Fruit fly (Drosophila melanogaster) whole organism, prepupa: ENCODE results near the gene TTLL15.
A peak's percentile ranks its signal among the peaks of the same experiment; 100 is the strongest.

ENCODE experiments used
- CG10631 ChIP-seq: fragments of 200-800 bp; sonication (Bioruptor generic); optimal IDR thresholded peaks from 2 replicates; lab custom pipeline; 2016; ENCODE audit warnings: missing biosample characterization, missing genetic modification characterization
- CG10669 ChIP-seq: fragments of 200-800 bp; sonication (Bioruptor generic); optimal IDR thresholded peaks from 3 replicates; lab custom pipeline; 2018; ENCODE audit warnings: missing biosample characterization, mild to moderate bottlenecking, missing genetic modification characterization, moderate library complexity
- CG11294 ChIP-seq: fragments of 200-800 bp; sonication (Bioruptor generic); IDR thresholded peaks from 2 replicates; pipeline ENCODE4 v1.3.6; 2022; ENCODE audit warnings: missing biosample characterization, missing genetic modification characterization
- CG11762 ChIP-seq: fragments of 200-800 bp; sonication (Bioruptor generic); optimal IDR thresholded peaks from 3 replicates; lab custom pipeline; 2016; ENCODE audit warnings: missing biosample characterization, missing genetic modification characterization; ENCODE audit not compliant: insufficient read depth
- CG11902 ChIP-seq: fragments of 200-800 bp; sonication (Bioruptor generic); optimal IDR thresholded peaks from 3 replicates; lab custom pipeline; 2016; ENCODE audit warnings: missing biosample characterization, missing genetic modification characterization
- CG15336 ChIP-seq: fragments of 200-800 bp; sonication (Bioruptor generic); IDR thresholded peaks from 2 replicates; pipeline ENCODE4 v1.3.6; 2022; ENCODE audit warnings: missing biosample characterization, missing genetic modification characterization
- CG1621 ChIP-seq: fragments of 200-800 bp; sonication (Bioruptor generic); optimal IDR thresholded peaks from 3 replicates; lab custom pipeline; 2018; ENCODE audit warnings: missing biosample characterization, mild to moderate bottlenecking, missing genetic modification characterization
- CG16779 ChIP-seq: fragments of 200-800 bp; sonication (Bioruptor generic); optimal IDR thresholded peaks from 3 replicates; lab custom pipeline; 2017; ENCODE audit warnings: missing biosample characterization, mild to moderate bottlenecking, missing genetic modification characterization
- CG3032 ChIP-seq: fragments of 200-800 bp; optimal IDR thresholded peaks from 2 replicates; lab custom pipeline; 2019; ENCODE audit warnings: missing biosample characterization, mild to moderate bottlenecking, missing genetic modification characterization, moderate library complexity
- CG31627 ChIP-seq: fragments of 200-800 bp; sonication (Bioruptor generic); optimal IDR thresholded peaks from 3 replicates; lab custom pipeline; 2016; ENCODE audit warnings: missing biosample characterization, missing genetic modification characterization
- CG34406 ChIP-seq: fragments of 200-800 bp; sonication (Bioruptor generic); optimal IDR thresholded peaks from 3 replicates; lab custom pipeline; 2016; ENCODE audit warnings: missing biosample characterization, missing genetic modification characterization
- CG6163 ChIP-seq: fragments of 200-800 bp; sonication (Bioruptor generic); IDR thresholded peaks from 3 replicates; pipeline ENCODE4 v1.3.6; 2022; ENCODE audit warnings: missing biosample characterization, missing genetic modification characterization
- CG6276 ChIP-seq: fragments of 200-800 bp; sonication (Bioruptor generic); optimal IDR thresholded peaks from 2 replicates; lab custom pipeline; 2017; ENCODE audit warnings: missing biosample characterization, mild to moderate bottlenecking, missing genetic modification characterization
- CG6792 ChIP-seq: fragments of 200-800 bp; sonication (Bioruptor generic); optimal IDR thresholded peaks from 3 replicates; lab custom pipeline; 2016; ENCODE audit warnings: missing biosample characterization, missing genetic modification characterization
- CG6808 ChIP-seq: fragments of 200-800 bp; sonication (Bioruptor generic); optimal IDR thresholded peaks from 3 replicates; lab custom pipeline; 2017; ENCODE audit warnings: missing biosample characterization, missing genetic modification characterization, mild to moderate bottlenecking, moderate library complexity, missing genetic modification reagents
- CG7368 ChIP-seq: fragments of 200-800 bp; sonication (Bioruptor generic); optimal IDR thresholded peaks from 3 replicates; lab custom pipeline; 2016; ENCODE audit warnings: missing biosample characterization, missing genetic modification characterization
- CG8119 ChIP-seq: fragments of 200-800 bp; sonication (Bioruptor generic); IDR thresholded peaks from 3 replicates; pipeline ENCODE4 v1.3.6; 2022; ENCODE audit warnings: missing biosample characterization, missing genetic modification characterization
- CG8319 ChIP-seq: fragments of 200-800 bp; sonication (Bioruptor generic); optimal IDR thresholded peaks from 3 replicates; lab custom pipeline; 2016; ENCODE audit warnings: missing biosample characterization, missing genetic modification characterization
- CG8632 ChIP-seq: fragments of 200-800 bp; sonication (Bioruptor generic); optimal IDR thresholded peaks from 3 replicates; lab custom pipeline; 2016; ENCODE audit warnings: missing biosample characterization, missing genetic modification characterization
- CG9139 ChIP-seq: fragments of 200-800 bp; sonication (Bioruptor generic); optimal IDR thresholded peaks from 3 replicates; lab custom pipeline; 2017; ENCODE audit warnings: missing biosample characterization, mild to moderate bottlenecking, missing genetic modification characterization
- Eip75B ChIP-seq: fragments of 200-800 bp; sonication (Bioruptor generic); optimal IDR thresholded peaks from 3 replicates; lab custom pipeline; 2016; ENCODE audit warnings: missing biosample characterization, missing genetic modification characterization
- Eip78C ChIP-seq: fragments of 200-800 bp; sonication (Bioruptor generic); peaks from one replicate; lab custom pipeline; 2016; ENCODE audit warnings: missing biosample characterization, missing genetic modification characterization
- Eip93F ChIP-seq: fragments of 200-800 bp; sonication (Bioruptor generic); optimal IDR thresholded peaks from 2 replicates; lab custom pipeline; 2016; ENCODE audit warnings: missing biosample characterization, mild to moderate bottlenecking, missing genetic modification characterization
- Ets21C ChIP-seq: fragments of 200-800 bp; sonication (Bioruptor generic); optimal IDR thresholded peaks from 3 replicates; lab custom pipeline; 2016; ENCODE audit warnings: missing biosample characterization, missing genetic modification characterization
- Ets96B ChIP-seq: fragments of 200-800 bp; optimal IDR thresholded peaks from 2 replicates; lab custom pipeline; 2019; ENCODE audit warnings: missing biosample characterization, mild to moderate bottlenecking, missing genetic modification characterization, moderate library complexity
- Gug ChIP-seq: fragments of 200-800 bp; sonication (Bioruptor generic); IDR thresholded peaks from 2 replicates; pipeline ENCODE4 v1.3.6; 2022; ENCODE audit warnings: missing biosample characterization, missing genetic modification characterization
- Hr38 ChIP-seq: sonication (Bioruptor generic); optimal IDR thresholded peaks from 2 replicates; lab custom pipeline; 2016; ENCODE audit warnings: missing biosample characterization, missing genetic modification characterization
- Hr39 ChIP-seq: fragments of 200-800 bp; sonication (Bioruptor generic); optimal IDR thresholded peaks from 2 replicates; lab custom pipeline; 2016; ENCODE audit warnings: missing biosample characterization, missing genetic modification characterization
- Hr4 ChIP-seq: fragments of 200-800 bp; sonication (Bioruptor generic); optimal IDR thresholded peaks from 3 replicates; lab custom pipeline; 2016; ENCODE audit warnings: missing biosample characterization, missing genetic modification characterization
- Lpt ChIP-seq: fragments of 200-800 bp; sonication (Bioruptor generic); optimal IDR thresholded peaks from 3 replicates; lab custom pipeline; 2016; ENCODE audit warnings: missing biosample characterization, missing genetic modification characterization
- Met ChIP-seq: fragments of 200-800 bp; sonication (Bioruptor generic); optimal IDR thresholded peaks from 3 replicates; lab custom pipeline; 2016; ENCODE audit warnings: missing biosample characterization, missing genetic modification characterization
- Smox ChIP-seq: fragments of 200-800 bp; sonication (Bioruptor generic); optimal IDR thresholded peaks from 3 replicates; lab custom pipeline; 2016; ENCODE audit warnings: missing biosample characterization, missing genetic modification characterization
- Sox102F ChIP-seq: fragments of 200-800 bp; sonication (Bioruptor generic); optimal IDR thresholded peaks from 2 replicates; lab custom pipeline; 2016; ENCODE audit warnings: missing biosample characterization, mild to moderate bottlenecking, missing genetic modification characterization
- Sox14 ChIP-seq: fragments of 200-800 bp; sonication (Bioruptor generic); optimal IDR thresholded peaks from 3 replicates; lab custom pipeline; 2016; ENCODE audit warnings: missing biosample characterization, missing genetic modification characterization
- Sox15 ChIP-seq: fragments of 200-800 bp; sonication (Bioruptor generic); optimal IDR thresholded peaks from 3 replicates; lab custom pipeline; 2016; ENCODE audit warnings: missing biosample characterization, missing genetic modification characterization
- acj6 ChIP-seq: fragments of 200-800 bp; sonication (Bioruptor generic); optimal IDR thresholded peaks from 3 replicates; lab custom pipeline; 2016; ENCODE audit warnings: missing biosample characterization, missing genetic modification characterization
- cyc ChIP-seq: fragments of 200-800 bp; sonication (Bioruptor generic); optimal IDR thresholded peaks from 3 replicates; lab custom pipeline; 2016; ENCODE audit warnings: missing biosample characterization, missing genetic modification characterization
- dsx ChIP-seq: fragments of 200-800 bp; optimal IDR thresholded peaks from 3 replicates; lab custom pipeline; 2019; ENCODE audit warnings: missing biosample characterization, mild to moderate bottlenecking, missing genetic modification characterization, moderate library complexity; ENCODE audit not compliant: poor library complexity, severe bottlenecking
- fd59A ChIP-seq: fragments of 200-800 bp; sonication (Bioruptor generic); optimal IDR thresholded peaks from 2 replicates; lab custom pipeline; 2017; ENCODE audit warnings: missing biosample characterization, mild to moderate bottlenecking, missing genetic modification characterization, missing genetic modification reagents
- fd85E ChIP-seq: fragments of 200-800 bp; sonication (Bioruptor generic); optimal IDR thresholded peaks from 3 replicates; lab custom pipeline; 2016; ENCODE audit warnings: missing biosample characterization, missing genetic modification characterization
- fkh ChIP-seq: fragments of 200-800 bp; sonication (Bioruptor generic); optimal IDR thresholded peaks from 3 replicates; lab custom pipeline; 2017; ENCODE audit warnings: missing biosample characterization, mild to moderate bottlenecking, missing genetic modification characterization, moderate library complexity
- lz ChIP-seq: fragments of 200-800 bp; sonication (Bioruptor generic); optimal IDR thresholded peaks from 3 replicates; lab custom pipeline; 2016; ENCODE audit warnings: missing biosample characterization, missing genetic modification characterization
- net ChIP-seq: fragments of 200-800 bp; sonication (Bioruptor generic); optimal IDR thresholded peaks from 3 replicates; lab custom pipeline; 2016; ENCODE audit warnings: missing biosample characterization, missing genetic modification characterization
- salr ChIP-seq, 2 experiments: fragments of 200-800 bp; sonication (Bioruptor generic); optimal IDR thresholded peaks; 3 replicates each; lab custom pipeline; 2016 to 2018; ENCODE audit warnings: missing biosample characterization in 2 of 2, missing genetic modification characterization in 2 of 2, mild to moderate bottlenecking in 1 of 2
- spab ChIP-seq: fragments of 200-800 bp; sonication (Bioruptor generic); optimal IDR thresholded peaks from 2 replicates; lab custom pipeline; 2017; ENCODE audit warnings: missing biosample characterization, mild to moderate bottlenecking, missing genetic modification characterization, missing genetic modification reagents
- ss ChIP-seq, 2 experiments: fragments of 200-800 bp; sonication (Bioruptor generic); optimal IDR thresholded peaks; 2 replicates in 1 of 2; 3 replicates in 1 of 2; lab custom pipeline; 2017 to 2018; ENCODE audit warnings: mild to moderate bottlenecking in 2 of 2, missing biosample characterization in 2 of 2, missing genetic modification characterization in 2 of 2, moderate library complexity in 1 of 2
- svp ChIP-seq: fragments of 200-800 bp; sonication (Bioruptor generic); peaks from one replicate; lab custom pipeline; 2016; ENCODE audit warnings: missing biosample characterization, missing genetic modification characterization
- topi ChIP-seq: fragments of 200-800 bp; sonication (Bioruptor generic); optimal IDR thresholded peaks from 3 replicates; lab custom pipeline; 2016; ENCODE audit warnings: missing biosample characterization, missing genetic modification characterization

Gene TTLL15

DNA sequence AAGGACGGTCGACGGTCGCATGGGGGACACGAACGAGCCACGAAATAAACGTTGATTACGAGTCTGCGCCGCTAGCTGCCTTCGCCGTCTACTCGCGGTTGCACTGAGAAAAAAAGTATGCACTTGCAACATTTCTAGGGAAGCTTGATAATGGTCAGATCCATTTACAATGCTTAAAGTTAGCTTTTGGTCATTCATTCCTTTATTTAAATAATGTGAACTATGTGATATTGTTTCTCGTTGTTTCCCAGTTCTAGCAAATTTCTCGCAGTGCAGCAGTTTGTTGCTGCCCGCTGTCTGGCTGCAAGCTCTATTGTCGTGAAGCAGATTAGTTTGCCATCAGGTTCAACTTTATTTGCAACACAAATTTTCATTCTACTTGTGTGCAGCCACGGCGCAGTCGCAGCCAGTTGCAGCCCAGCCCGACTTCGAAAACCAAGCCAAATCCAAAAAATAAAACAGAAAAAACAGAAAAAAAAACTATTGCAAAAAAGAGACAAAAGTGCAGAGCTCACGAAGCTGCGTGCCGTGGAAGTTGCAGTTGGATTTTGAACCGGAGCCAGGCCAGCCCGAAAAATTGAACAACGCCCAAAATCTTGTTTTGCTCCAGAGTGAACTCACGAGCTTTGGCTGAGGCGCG lies 17.6 kb downstream of the TTLL15 start (continued):
- TF ChIP-seq CG11762 (GFP tag; lab: Kevin White, UChicago) (peak; percentile 87), Eip93F (GFP tag; lab: Kevin White, UChicago) (no peak), CG6276 (peak; percentile 91), CG6808 (GFP tag; lab: Kevin White, UChicago) (peak; percentile 93), Lpt (GFP tag; lab: Kevin White, UChicago) (peak; percentile 92), fd85E (peak; percentile 4), CG8119 (GFP tag; lab: Robert Waterston, UW) (peak; percentile 88), Met (GFP tag; lab: Kevin White, UChicago) (peak; percentile 9), CG6163 (GFP tag; lab: Robert Waterston, UW) (peak; percentile 97), CG15336 (GFP tag; lab: Robert Waterston, UW) (peak; percentile 89), Eip75B (peak; percentile 88), Sox15 (GFP tag; lab: Kevin White, UChicago) (no peak), Gug (GFP tag; lab: Robert Waterston, UW) (peak; percentile 88), Eip78C (GFP tag; lab: Kevin White, UChicago) (peak; percentile 94), CG8632 (peak; percentile 19), ss (GFP tag; optimal IDR thresholded peaks at IDR 0.05; lab: Kevin White, UChicago) (peak; percentile 83 to 91)

DNA sequence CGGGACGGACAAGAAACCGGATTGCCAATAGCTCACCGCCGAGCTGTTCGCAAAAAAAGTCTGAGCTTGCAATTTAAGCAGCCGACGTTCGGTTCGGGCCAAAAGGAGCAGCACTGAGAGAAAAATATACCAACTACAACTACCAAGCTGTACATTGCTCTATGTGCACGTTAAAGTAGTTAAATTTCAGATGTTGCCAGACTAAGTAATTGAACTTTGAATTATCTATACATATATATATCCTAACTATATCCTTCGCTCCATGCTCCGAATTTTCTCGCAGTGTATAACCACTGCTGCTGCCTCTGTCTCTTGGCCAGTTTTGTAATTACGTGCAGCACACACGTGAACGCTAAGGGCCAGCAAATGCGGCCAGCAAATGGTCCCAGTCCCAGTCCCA lies 19.8 kb downstream of the TTLL15 start:
- TF ChIP-seq svp (GFP tag; lab: Kevin White, UChicago) (peak; percentile 99), CG7368 (GFP tag; lab: Kevin White, UChicago) (peak; percentile 94), CG8319 (GFP tag; lab: Kevin White, UChicago) (peak; percentile 92), CG8632 (peak; percentile 95), Hr39 (GFP tag; lab: Kevin White, UChicago) (peak; percentile 86), Sox14 (GFP tag; lab: Kevin White, UChicago) (peak; percentile 90), lz (GFP tag; lab: Kevin White, UChicago) (peak; percentile 95), Ets21C (GFP tag; lab: Kevin White, UChicago) (peak; percentile 86), fkh (GFP tag; lab: Kevin White, UChicago) (no peak), Sox102F (GFP tag; lab: Kevin White, UChicago) (peak; percentile 95), Met (GFP tag; lab: Kevin White, UChicago) (peak; percentile 94), CG11294 (GFP tag; lab: Robert Waterston, UW) (peak; percentile 89), CG9139 (GFP tag; lab: Kevin White, UChicago) (peak; percentile 92), CG31627 (peak; percentile 86), salr (GFP tag; optimal IDR thresholded peaks at IDR 0.05; lab: Kevin White, UChicago) (peak; percentile 88 to 93), fd59A (GFP tag; lab: Kevin White, UChicago) (peak; percentile 93), cyc (GFP tag; lab: Kevin White, UChicago) (peak; percentile 95), CG10631 (GFP tag; lab: Kevin White, UChicago) (peak; percentile 95), CG6792 (GFP tag; lab: Kevin White, UChicago) (peak; percentile 97), CG8119 (GFP tag; lab: Robert Waterston, UW) (peak; percentile 97), net (GFP tag; lab: Kevin White, UChicago) (peak; percentile 95), spab (GFP tag; lab: Kevin White, UChicago) (peak; percentile 95), topi (GFP tag; lab: Kevin White, UChicago) (peak; percentile 96), Eip78C (GFP tag; lab: Kevin White, UChicago) (peak; percentile 99), Eip93F (GFP tag; lab: Kevin White, UChicago) (peak; percentile 98), CG15336 (GFP tag; lab: Robert Waterston, UW) (peak; percentile 97), Lpt (GFP tag; lab: Kevin White, UChicago) (peak; percentile 97), CG10669 (GFP tag; lab: Kevin White, UChicago) (peak; percentile 92), CG1621 (tag; lab: Kevin White, UChicago) (peak; percentile 94), Smox (peak; percentile 92), CG11902 (GFP tag; lab: Kevin White, UChicago) (peak; percentile 92), CG11762 (GFP tag; lab: Kevin White, UChicago) (peak; percentile 95), Hr38 (GFP tag; lab: Kevin White, UChicago) (no peak), fd85E (peak; percentile 89), acj6 (GFP tag; lab: Kevin White, UChicago) (peak; percentile 97), CG34406 (GFP tag; lab: Kevin White, UChicago) (peak; percentile 95), CG16779 (peak; percentile 94), CG3032 (tag; lab: Kevin White, UChicago) (peak; percentile 94), dsx (GFP tag; lab: Kevin White, UChicago) (peak; percentile 93), ss (GFP tag; optimal IDR thresholded peaks at IDR 0.05; lab: Kevin White, UChicago) (peak; percentile 95 to 98), Hr4 (GFP tag; lab: Kevin White, UChicago) (peak; percentile 95), Ets96B (peak; percentile 95)
